Worm (Caenorhabditis elegans) whole organism, L2 larva: ENCODE measurements around the gene srh-148.

Experiments used
- C34F6.9 ChIP-seq: fragments of 150-350 bp; optimal IDR thresholded peaks from 2 replicates; lab custom pipeline; 2014; ENCODE audit warnings: missing biosample characterization, missing genetic modification characterization
- F13H6.1 ChIP-seq: sonication (generic microtip); optimal IDR thresholded peaks from 2 replicates; lab custom pipeline; 2016; ENCODE audit warnings: missing genetic modification characterization, missing compliant biosample characterization
- R02D3.7 ChIP-seq: fragments of 150-350 bp; optimal IDR thresholded peaks from 2 replicates; lab custom pipeline; 2014; ENCODE audit warnings: missing biosample characterization, missing genetic modification characterization
- Y55F3AM.14 ChIP-seq: fragments of 200-800 bp; sonication (Bioruptor generic); optimal IDR thresholded peaks from 2 replicates; lab custom pipeline; 2018; ENCODE audit warnings: mild to moderate bottlenecking, missing genetic modification characterization, missing compliant biosample characterization
- alr-1 ChIP-seq: fragments of 150-350 bp; optimal IDR thresholded peaks from 2 replicates; lab custom pipeline; 2014; ENCODE audit warnings: missing biosample characterization, missing genetic modification characterization
- blmp-1 ChIP-seq: sonication (generic microtip); optimal IDR thresholded peaks from 2 replicates; lab custom pipeline; 2017; ENCODE audit warnings: missing genetic modification characterization, mild to moderate bottlenecking, missing compliant biosample characterization, antibody characterized with exemption, moderate library complexity; ENCODE audit not compliant: insufficient read depth
- ceh-82 ChIP-seq: fragments of 150-350 bp; optimal IDR thresholded peaks from 2 replicates; lab custom pipeline; 2014; ENCODE audit warnings: missing biosample characterization, missing genetic modification characterization
- crh-2 ChIP-seq: sonication (generic microtip); optimal IDR thresholded peaks from 2 replicates; lab custom pipeline; 2017; ENCODE audit warnings: missing biosample characterization, missing genetic modification characterization
- egl-27 ChIP-seq: sonication (generic microtip); optimal IDR thresholded peaks from 3 replicates; lab custom pipeline; 2017; ENCODE audit warnings: missing biosample characterization, missing genetic modification reagents, missing genetic modification characterization
- elt-1 ChIP-seq: fragments of 150-350 bp; optimal IDR thresholded peaks from 2 replicates; lab custom pipeline; 2014; ENCODE audit warnings: missing biosample characterization, missing genetic modification characterization
- elt-3 ChIP-seq: sonication (generic microtip); optimal IDR thresholded peaks from 2 replicates; lab custom pipeline; 2017; ENCODE audit warnings: missing biosample characterization, missing genetic modification characterization
- fos-1 ChIP-seq: fragments of 150-350 bp; optimal IDR thresholded peaks from 2 replicates; lab custom pipeline; 2014; ENCODE audit warnings: missing biosample characterization, missing genetic modification characterization
- gmeb-1 ChIP-seq: fragments of 150-350 bp; optimal IDR thresholded peaks from 2 replicates; lab custom pipeline; 2014; ENCODE audit warnings: missing biosample characterization, missing genetic modification characterization
- lsy-2 ChIP-seq, 2 experiments: fragments of 150-350 bp in 1 of 2; sonication (generic microtip) in 1 of 2; optimal IDR thresholded peaks; 2 replicates each; lab custom pipeline; 2014 to 2017; ENCODE audit warnings: missing biosample characterization in 2 of 2, missing genetic modification characterization in 2 of 2
- mdl-1 ChIP-seq, 2 experiments: fragments of 150-350 bp in 1 of 2; sonication (generic microtip) in 1 of 2; optimal IDR thresholded peaks; 2 replicates each; lab custom pipeline; 2017; ENCODE audit warnings: missing biosample characterization in 2 of 2, missing genetic modification characterization in 2 of 2
- nhr-11 ChIP-seq: fragments of 150-350 bp; optimal IDR thresholded peaks from 2 replicates; lab custom pipeline; 2014; ENCODE audit warnings: missing biosample characterization, missing genetic modification characterization
- nhr-12 ChIP-seq: fragments of 150-350 bp; optimal IDR thresholded peaks from 2 replicates; lab custom pipeline; 2014; ENCODE audit warnings: missing biosample characterization, missing genetic modification characterization
- nhr-129 ChIP-seq: fragments of 150-350 bp; optimal IDR thresholded peaks from 2 replicates; lab custom pipeline; 2014; ENCODE audit warnings: missing biosample characterization, missing genetic modification characterization
- nhr-23 ChIP-seq: fragments of 150-350 bp; optimal IDR thresholded peaks from 2 replicates; lab custom pipeline; 2014; ENCODE audit warnings: missing biosample characterization, missing genetic modification reagents, missing genetic modification characterization
- nhr-25 ChIP-seq: fragments of 150-350 bp; sonication (generic microtip); optimal IDR thresholded peaks from 3 replicates; lab custom pipeline; 2014; ENCODE audit warnings: missing biosample characterization, missing genetic modification characterization
- nhr-6 ChIP-seq: fragments of 150-350 bp; optimal IDR thresholded peaks from 2 replicates; lab custom pipeline; 2014; ENCODE audit warnings: missing biosample characterization, missing genetic modification characterization
- nhr-77 ChIP-seq: fragments of 150-350 bp; optimal IDR thresholded peaks from 2 replicates; lab custom pipeline; 2014; ENCODE audit warnings: missing biosample characterization, missing genetic modification characterization
- sem-4 ChIP-seq: fragments of 150-350 bp; optimal IDR thresholded peaks from 2 replicates; lab custom pipeline; 2014; ENCODE audit warnings: missing biosample characterization, missing genetic modification reagents, missing genetic modification characterization
- skn-1 ChIP-seq: sonication (generic microtip); optimal IDR thresholded peaks from 2 replicates; lab custom pipeline; 2017; ENCODE audit warnings: missing biosample characterization, missing genetic modification characterization
- sma-9 ChIP-seq, 2 experiments: fragments of 150-350 bp in 1 of 2; sonication (generic microtip) in 1 of 2; optimal IDR thresholded peaks; 2 replicates each; lab custom pipeline; 2014 to 2016; ENCODE audit warnings: missing genetic modification characterization in 2 of 2, mild to moderate bottlenecking in 1 of 2, missing biosample characterization in 1 of 2, missing compliant biosample characterization in 1 of 2, missing genetic modification reagents in 1 of 2, moderate library complexity in 1 of 2
- snpc-4 ChIP-seq: fragments of 150-350 bp; optimal IDR thresholded peaks from 2 replicates; lab custom pipeline; 2014; ENCODE audit warnings: missing biosample characterization, missing genetic modification characterization
- unc-39 ChIP-seq: fragments of 150-350 bp; optimal IDR thresholded peaks from 2 replicates; lab custom pipeline; 2014; ENCODE audit warnings: missing biosample characterization, missing genetic modification characterization
- ztf-1 ChIP-seq: fragments of 200-800 bp; sonication (Bioruptor generic); conservative IDR thresholded peaks from 2 replicates; pipeline ENCODE4 v1.3.6; 2022; ENCODE audit warnings: missing genetic modification characterization, missing compliant biosample characterization
- ztf-11 ChIP-seq: sonication (generic microtip); optimal IDR thresholded peaks from 2 replicates; lab custom pipeline; 2017; ENCODE audit warnings: missing biosample characterization, missing genetic modification characterization
- ztf-4 ChIP-seq: fragments of 150-350 bp; optimal IDR thresholded peaks from 2 replicates; lab custom pipeline; 2014; ENCODE audit warnings: missing biosample characterization, missing genetic modification characterization

srh-148 gene

ce11 chrV:15891761-15892160, 33.6 kb upstream of the srh-148 start, which contains the start of gene T06C12.12:
Gene T06C12.12 (plus strand): TSS chrV:15892061.
- TF ChIP-seq snpc-4 (tag; lab: Kevin White, UChicago) (no peak), nhr-11 (tag; lab: Kevin White, UChicago) (no peak)

- no peak for TF ChIP-seq nhr-6 (tag; lab: Kevin White, UChicago)
- TF ChIP-seq nhr-12 (tag; lab: Kevin White, UChicago) = no peak
- no peak for TF ChIP-seq C34F6.9 (tag; lab: Kevin White, UChicago)
- TF ChIP-seq elt-1 (tag; lab: Kevin White, UChicago) = no peak
- TF ChIP-seq Y55F3AM.14 (GFP tag; lab: Kevin White, UChicago) = no peak
- TF ChIP-seq fos-1 (tag; lab: Kevin White, UChicago) = peak; percentile 84
- TF ChIP-seq sem-4 (tag; lab: Kevin White, UChicago) = no peak
- no peak for TF ChIP-seq egl-27 (tag; lab: Kevin White, UChicago)
- peak; percentile 10 for TF ChIP-seq sma-9 (GFP tag; optimal IDR thresholded peaks at IDR 0.05; lab: Kevin White, UChicago)
- no peak for TF ChIP-seq sma-9 (tag; optimal IDR thresholded peaks at IDR 0.05; lab: Kevin White, UChicago)
- no peak for TF ChIP-seq R02D3.7 (tag; lab: Kevin White, UChicago)
- no peak for TF ChIP-seq ztf-1 (GFP tag; lab: Robert Waterston, UW)
- TF ChIP-seq, all 48 proteins: peak for 2
Measured at ce11 chrV:15891279-15891678, 33.1 kb upstream of the srh-148 start.

- no peak for TF ChIP-seq skn-1
- TF ChIP-seq fos-1 (tag; lab: Kevin White, UChicago) = peak; percentile 88
- TF ChIP-seq, all 48 proteins: peak for 1
Measured at ce11 chrV:15890115-15890514, 31.9 kb upstream of the srh-148 start.

- no peak for TF ChIP-seq mdl-1 (tag; optimal IDR thresholded peaks at IDR 0.05; lab: Kevin White, UChicago)
- no peak for TF ChIP-seq ztf-1 (GFP tag; lab: Robert Waterston, UW)
- TF ChIP-seq R02D3.7 (tag; lab: Kevin White, UChicago) = no peak
- no peak for TF ChIP-seq nhr-25 (tag; lab: Kevin White, UChicago)
- TF ChIP-seq nhr-77 (tag; lab: Kevin White, UChicago) = no peak
- TF ChIP-seq lsy-2 (tag; optimal IDR thresholded peaks at IDR 0.05; lab: Kevin White, UChicago) = no peak
- no peak for TF ChIP-seq ztf-11 (tag; lab: Kevin White, UChicago)
- TF ChIP-seq F13H6.1 (tag; lab: Kevin White, UChicago) = no peak
- TF ChIP-seq unc-39 (tag; lab: Kevin White, UChicago) = no peak
- no peak for TF ChIP-seq nhr-23 (tag; lab: Kevin White, UChicago)
- no peak for TF ChIP-seq egl-27 (tag; lab: Kevin White, UChicago)
- TF ChIP-seq gmeb-1 (tag; lab: Kevin White, UChicago) = no peak
- TF ChIP-seq Y55F3AM.14 (GFP tag; lab: Kevin White, UChicago) = no peak
- no peak for TF ChIP-seq elt-3 (tag; lab: Kevin White, UChicago)
- TF ChIP-seq crh-2 = no peak
- no peak for TF ChIP-seq blmp-1 (tag; lab: Kevin White, UChicago)
- no peak for TF ChIP-seq sem-4 (tag; lab: Kevin White, UChicago)
- TF ChIP-seq alr-1 = no peak
Measured at ce11 chrV:15888751-15889150, 30.6 kb upstream of the srh-148 start, which contains the start of gene cgt-1. Gene cgt-1 (minus strand): TSS chrV:15888851.

DNA sequence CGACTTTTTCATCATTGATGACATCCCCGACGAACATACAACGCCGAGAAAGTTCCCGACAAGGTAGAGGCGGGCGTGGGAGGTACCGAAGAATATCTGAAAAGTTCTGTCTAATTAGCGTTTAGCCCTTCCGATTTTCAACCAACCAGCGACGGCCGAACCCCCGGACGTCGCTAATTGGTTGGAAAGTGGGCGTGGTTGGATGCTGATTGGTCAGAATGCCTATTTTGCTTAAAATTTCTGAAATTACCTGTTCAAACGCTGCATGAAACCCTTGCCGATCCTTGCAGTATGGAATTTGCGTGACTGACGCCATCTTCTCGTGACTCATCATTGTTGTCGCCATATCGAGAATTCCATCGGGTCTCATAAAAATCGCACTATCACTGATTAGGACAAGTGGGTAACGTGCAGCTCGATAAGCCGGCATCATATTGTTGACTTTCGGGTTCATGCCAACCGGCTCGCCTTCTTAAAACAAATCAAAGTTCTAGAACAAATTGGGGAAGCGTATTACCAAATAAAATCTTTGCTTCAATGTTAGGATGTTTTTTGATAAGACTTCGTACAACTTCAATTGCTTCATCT, 29.6 kb upstream of the srh-148 start:
- TF ChIP-seq nhr-25 (tag; lab: Kevin White, UChicago) (no peak), alr-1 (no peak), crh-2 (no peak), nhr-129 (peak; percentile 29), ceh-82 (tag; lab: Kevin White, UChicago) (no peak), C34F6.9 (tag; lab: Kevin White, UChicago) (no peak), gmeb-1 (tag; lab: Kevin White, UChicago) (peak; percentile 25), sma-9 (GFP tag; optimal IDR thresholded peaks at IDR 0.05; lab: Kevin White, UChicago) (peak; percentile 71), sma-9 (tag; optimal IDR thresholded peaks at IDR 0.05; lab: Kevin White, UChicago) (no peak), ztf-4 (tag; lab: Kevin White, UChicago) (no peak), fos-1 (tag; lab: Kevin White, UChicago) (peak; percentile 93)
